Fruit fly (Drosophila melanogaster) whole organism, embryonic: Measurements from ENCODE around the gene CG13893.

Source experiments
- Aef1 ChIP-seq: fragments of 200-800 bp; sonication (Bioruptor generic); IDR thresholded peaks from 3 replicates; pipeline ENCODE4 v1.3.6; 2022; ENCODE audit warnings: missing biosample characterization, missing genetic modification characterization
- B-H2 ChIP-seq: fragments of 200-800 bp; sonication (Bioruptor generic); optimal IDR thresholded peaks from 2 replicates; lab custom pipeline; 2018; ENCODE audit warnings: missing biosample characterization, mild to moderate bottlenecking, missing genetic modification characterization
- CG10147 ChIP-seq: fragments of 200-800 bp; sonication (Bioruptor generic); optimal IDR thresholded peaks from 2 replicates; lab custom pipeline; 2019; ENCODE audit warnings: missing biosample characterization, mild to moderate bottlenecking, missing genetic modification characterization, moderate library complexity
- CG10543 ChIP-seq: fragments of 200-800 bp; sonication (Bioruptor generic); optimal IDR thresholded peaks from 3 replicates; lab custom pipeline; 2017; ENCODE audit warnings: missing biosample characterization, mild to moderate bottlenecking, missing genetic modification characterization, moderate library complexity
- CG10565 ChIP-seq: fragments of 200-800 bp; sonication (Bioruptor generic); optimal IDR thresholded peaks from 3 replicates; lab custom pipeline; 2016; ENCODE audit warnings: missing biosample characterization, mild to moderate bottlenecking, missing genetic modification characterization
- CG12391 ChIP-seq: fragments of 200-800 bp; sonication (Bioruptor generic); optimal IDR thresholded peaks from 3 replicates; lab custom pipeline; 2018; ENCODE audit warnings: missing biosample characterization, mild to moderate bottlenecking, missing genetic modification characterization, moderate library complexity
- CG12744 ChIP-seq: fragments of 200-800 bp; sonication (Bioruptor generic); optimal IDR thresholded peaks from 2 replicates; lab custom pipeline; 2016; ENCODE audit warnings: missing biosample characterization, missing genetic modification characterization
- CG13123 ChIP-seq: fragments of 200-800 bp; sonication (Bioruptor generic); optimal IDR thresholded peaks from 2 replicates; lab custom pipeline; 2016; ENCODE audit warnings: missing biosample characterization, missing genetic modification characterization
- CG15479 ChIP-seq: fragments of 200-800 bp; sonication (Bioruptor generic); optimal IDR thresholded peaks from 3 replicates; lab custom pipeline; 2019; ENCODE audit warnings: missing biosample characterization, mild to moderate bottlenecking, missing genetic modification characterization, moderate library complexity
- CG15514 ChIP-seq: fragments of 200-800 bp; sonication (Bioruptor generic); optimal IDR thresholded peaks from 3 replicates; lab custom pipeline; 2017; ENCODE audit warnings: missing biosample characterization, missing genetic modification characterization, mild to moderate bottlenecking, moderate library complexity, missing genetic modification reagents
- CG1603 ChIP-seq: fragments of 200-800 bp; sonication (Bioruptor generic); optimal IDR thresholded peaks from 2 replicates; lab custom pipeline; 2019; ENCODE audit warnings: missing biosample characterization, mild to moderate bottlenecking, missing genetic modification characterization, moderate library complexity
- CG1832 ChIP-seq: fragments of 200-800 bp; sonication (Bioruptor generic); optimal IDR thresholded peaks from 2 replicates; lab custom pipeline; 2017; ENCODE audit warnings: missing biosample characterization, mild to moderate bottlenecking, missing genetic modification characterization, inconsistent platforms
- CG32767 ChIP-seq: fragments of 200-800 bp; sonication (Bioruptor generic); IDR thresholded peaks from 2 replicates; pipeline ENCODE4 v1.3.6; 2022; ENCODE audit warnings: missing biosample characterization, missing genetic modification characterization
- CG33213 ChIP-seq: fragments of 200-800 bp; sonication (Bioruptor generic); optimal IDR thresholded peaks from 3 replicates; lab custom pipeline; 2016; ENCODE audit warnings: missing biosample characterization, missing genetic modification characterization
- CG34422 ChIP-seq: fragments of 200-800 bp; sonication (Bioruptor generic); IDR thresholded peaks from 3 replicates; pipeline ENCODE4 v1.3.6; 2022; ENCODE audit warnings: missing biosample characterization, missing genetic modification characterization
- CG3726 ChIP-seq: fragments of 200-800 bp; sonication (Bioruptor generic); IDR thresholded peaks from 3 replicates; pipeline ENCODE4, ENCODE4 v1.3.6; 2022; ENCODE audit warnings: missing biosample characterization, missing genetic modification characterization
- CG4282 ChIP-seq: fragments of 200-800 bp; sonication (Bioruptor generic); optimal IDR thresholded peaks from 2 replicates; lab custom pipeline; 2016; ENCODE audit warnings: missing biosample characterization, missing genetic modification characterization
- CG7987 ChIP-seq: fragments of 200-800 bp; sonication (Bioruptor generic); optimal IDR thresholded peaks from 2 replicates; lab custom pipeline; 2018; ENCODE audit warnings: missing biosample characterization, mild to moderate bottlenecking, missing genetic modification characterization, moderate library complexity
- CG8089 ChIP-seq: fragments of 200-800 bp; sonication (Bioruptor generic); optimal IDR thresholded peaks from 3 replicates; lab custom pipeline; 2016; ENCODE audit warnings: missing biosample characterization, missing genetic modification characterization
- CG9727 ChIP-seq: fragments of 200-800 bp; sonication (Bioruptor generic); optimal IDR thresholded peaks from 3 replicates; lab custom pipeline; 2017; ENCODE audit warnings: missing biosample characterization, mild to moderate bottlenecking, missing genetic modification characterization
- CrebB ChIP-seq: fragments of 200-800 bp; sonication (Bioruptor generic); optimal IDR thresholded peaks from 3 replicates; lab custom pipeline; 2018; ENCODE audit warnings: missing biosample characterization, mild to moderate bottlenecking, missing genetic modification characterization
- HLHmδ ChIP-seq: fragments of 200-800 bp; sonication (Bioruptor generic); optimal IDR thresholded peaks from 2 replicates; lab custom pipeline; 2018; ENCODE audit warnings: missing biosample characterization, mild to moderate bottlenecking, missing genetic modification characterization, moderate library complexity
- Hmx ChIP-seq: fragments of 200-800 bp; sonication (Bioruptor generic); optimal IDR thresholded peaks from 2 replicates; lab custom pipeline; 2016; ENCODE audit warnings: missing biosample characterization, missing genetic modification characterization
- Hr3 ChIP-seq: fragments of 200-800 bp; sonication (Bioruptor generic); optimal IDR thresholded peaks from 3 replicates; lab custom pipeline; 2016; ENCODE audit warnings: missing biosample characterization, missing genetic modification characterization
- Hr51 ChIP-seq, 2 experiments: fragments of 200-800 bp; sonication (Bioruptor generic); optimal IDR thresholded peaks; 2 replicates in 1 of 2; 3 replicates in 1 of 2; lab custom pipeline; 2016 to 2018; ENCODE audit warnings: missing biosample characterization in 2 of 2, missing genetic modification characterization in 2 of 2, mild to moderate bottlenecking in 1 of 2, moderate library complexity in 1 of 2
- Kr ChIP-seq: fragments of 200-800 bp; sonication (Bioruptor generic); optimal IDR thresholded peaks from 2 replicates; lab custom pipeline; 2017; ENCODE audit warnings: missing biosample characterization, mild to moderate bottlenecking, missing genetic modification characterization
- Oaz ChIP-seq: fragments of 200-800 bp; sonication (Bioruptor generic); IDR thresholded peaks from 2 replicates; pipeline ENCODE4 v1.3.6; 2022; ENCODE audit warnings: missing biosample characterization, missing genetic modification characterization
- Sox100B ChIP-seq: fragments of 200-800 bp; sonication (Bioruptor generic); optimal IDR thresholded peaks from 3 replicates; lab custom pipeline; 2018; ENCODE audit warnings: missing biosample characterization, mild to moderate bottlenecking, missing genetic modification characterization
- bab2 ChIP-seq: fragments of 200-800 bp; sonication (Bioruptor generic); optimal IDR thresholded peaks from 2 replicates; lab custom pipeline; 2016; ENCODE audit warnings: missing biosample characterization, missing genetic modification characterization
- chinmo ChIP-seq: fragments of 200-800 bp; sonication (Bioruptor generic); IDR thresholded peaks from 4 replicates; pipeline ENCODE4 v1.3.6; 2022; ENCODE audit warnings: missing biosample characterization, missing genetic modification characterization; ENCODE audit not compliant: partially characterized antibody
- ci ChIP-seq: fragments of 200-800 bp; sonication (Bioruptor generic); IDR thresholded peaks from 3 replicates; pipeline ENCODE4 v1.3.6; 2022; ENCODE audit warnings: missing biosample characterization, missing genetic modification characterization
- dpn ChIP-seq, 2 experiments: fragments of 200-800 bp; sonication (Bioruptor generic); optimal IDR thresholded peaks; 3 replicates each; lab custom pipeline; 2016; ENCODE audit warnings: missing biosample characterization in 2 of 2, missing genetic modification characterization in 2 of 2
- esg ChIP-seq: fragments of 200-800 bp; sonication (Bioruptor generic); conservative IDR thresholded peaks from 2 replicates; pipeline ENCODE4 v1.3.6; 2022; ENCODE audit warnings: missing biosample characterization, missing genetic modification characterization
- eyg ChIP-seq: fragments of 200-800 bp; sonication (Bioruptor generic); optimal IDR thresholded peaks from 3 replicates; lab custom pipeline; 2016; ENCODE audit warnings: missing biosample characterization, missing genetic modification characterization
- ftz-f1 ChIP-seq: fragments of 200-800 bp; sonication (Bioruptor generic); optimal IDR thresholded peaks from 2 replicates; lab custom pipeline; 2016; ENCODE audit warnings: missing biosample characterization, missing genetic modification characterization
- gce ChIP-seq: fragments of 200-800 bp; sonication (Bioruptor generic); IDR thresholded peaks from 3 replicates; pipeline ENCODE4 v1.3.6; 2022; ENCODE audit warnings: missing biosample characterization, missing genetic modification characterization
- gsb-n ChIP-seq: fragments of 200-800 bp; sonication (Bioruptor generic); optimal IDR thresholded peaks from 3 replicates; lab custom pipeline; 2018; ENCODE audit warnings: missing biosample characterization, mild to moderate bottlenecking, missing genetic modification characterization
- her ChIP-seq: fragments of 200-800 bp; sonication (Bioruptor generic); optimal IDR thresholded peaks from 2 replicates; lab custom pipeline; 2016; ENCODE audit warnings: missing biosample characterization, missing genetic modification characterization
- hkb ChIP-seq, 2 experiments: fragments of 200-800 bp in 1 of 2; fragments of >200 bp in 1 of 2; sonication (Bioruptor generic) in 1 of 2; IDR thresholded peaks in 1 of 2; optimal IDR thresholded peaks in 1 of 2; 2 replicates each; pipeline versions ENCODE4 v1.3.6 to Lab custom; 2017 to 2022; ENCODE audit warnings: missing biosample characterization in 1 of 2, missing genetic modification characterization in 1 of 2
- inv ChIP-seq: fragments of 200-800 bp; sonication (Bioruptor generic); IDR thresholded peaks from 2 replicates; pipeline ENCODE4 v1.3.6; 2022; ENCODE audit warnings: missing biosample characterization, missing genetic modification characterization; ENCODE audit not compliant: partially characterized antibody
- kah ChIP-seq: fragments of 200-800 bp; sonication (Bioruptor generic); optimal IDR thresholded peaks from 2 replicates; lab custom pipeline; 2018; ENCODE audit warnings: missing biosample characterization, mild to moderate bottlenecking, missing genetic modification characterization
- lola ChIP-seq, 3 experiments: fragments of >200 bp in 2 of 3; fragments of 200-800 bp in 1 of 3; sonication (Bioruptor generic) in 1 of 3; optimal IDR thresholded peaks; 2 replicates each; lab custom pipeline; 2017 to 2019; ENCODE audit warnings: missing biosample characterization in 3 of 3, missing genetic modification characterization in 3 of 3, mild to moderate bottlenecking in 1 of 3, moderate library complexity in 1 of 3
- mirr ChIP-seq: fragments of 200-800 bp; sonication (Bioruptor generic); optimal IDR thresholded peaks from 3 replicates; lab custom pipeline; 2018; ENCODE audit warnings: missing biosample characterization, mild to moderate bottlenecking, missing genetic modification characterization
- nerfin-1 ChIP-seq: fragments of 200-800 bp; sonication (Bioruptor generic); optimal IDR thresholded peaks from 3 replicates; lab custom pipeline; 2019; ENCODE audit warnings: missing biosample characterization, mild to moderate bottlenecking, missing genetic modification characterization, moderate library complexity
- nerfin-2 ChIP-seq: fragments of 200-800 bp; sonication (Bioruptor generic); IDR thresholded peaks from 2 replicates; pipeline ENCODE4 v1.3.6; 2022; ENCODE audit warnings: missing biosample characterization, missing genetic modification characterization; ENCODE audit not compliant: partially characterized antibody
- oc ChIP-seq: fragments of 200-800 bp; sonication (Bioruptor generic); optimal IDR thresholded peaks from 2 replicates; lab custom pipeline; 2018; ENCODE audit warnings: missing biosample characterization, mild to moderate bottlenecking, missing genetic modification characterization, moderate library complexity
- otp ChIP-seq: fragments of 200-800 bp; sonication (Bioruptor generic); IDR thresholded peaks from 3 replicates; pipeline ENCODE4, ENCODE4 v1.3.6; 2022; ENCODE audit warnings: missing biosample characterization, missing genetic modification characterization
- pita ChIP-seq: fragments of 200-800 bp; sonication (Bioruptor generic); optimal IDR thresholded peaks from 2 replicates; lab custom pipeline; 2017; ENCODE audit warnings: missing biosample characterization, mild to moderate bottlenecking, missing genetic modification characterization
- shn ChIP-seq: fragments of 200-800 bp; sonication (Bioruptor generic); optimal IDR thresholded peaks from 3 replicates; lab custom pipeline; 2016; ENCODE audit warnings: missing biosample characterization, missing genetic modification characterization

Gene CG13893

DNA sequence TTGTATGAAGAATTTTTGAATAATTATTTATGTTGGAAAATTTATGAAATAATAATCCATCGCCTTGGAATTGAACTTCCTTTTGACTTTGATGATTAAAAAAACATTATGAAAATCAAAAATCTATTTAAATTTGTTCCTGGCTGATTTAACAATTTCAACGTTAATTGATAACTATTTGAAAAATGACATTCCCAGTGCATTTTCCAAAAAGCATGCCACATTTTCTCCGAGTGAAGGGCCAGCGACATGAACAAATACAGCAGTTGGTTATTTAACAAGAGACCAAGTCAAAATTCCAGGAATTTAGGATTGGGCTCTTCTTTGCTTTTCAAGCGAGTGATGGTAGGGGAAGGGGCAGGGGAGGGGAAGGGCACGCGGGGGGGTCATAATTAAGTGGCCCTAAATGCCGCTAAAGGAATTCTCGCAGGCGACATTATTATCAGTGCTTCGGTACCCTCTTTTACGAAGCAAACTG is 18.6 kb upstream of the CG13893 start (continued):
- TF ChIP-seq CG3726 (GFP tag; lab: Robert Waterston, UW) (no peak), CG9727 (GFP tag; lab: Kevin White, UChicago) (peak; percentile 81), CG15479 (GFP tag; lab: Kevin White, UChicago) (no peak), gsb-n (tag; lab: Kevin White, UChicago) (peak; percentile 65), CG7987 (no peak), kah (no peak), CG10543 (GFP tag; lab: Kevin White, UChicago) (no peak), nerfin-1 (tag; lab: Kevin White, UChicago) (peak; percentile 37), CG10147 (GFP tag; lab: Kevin White, UChicago) (no peak), HLHmδ (GFP tag; lab: Kevin White, UChicago) (peak; percentile 6), CG15514 (GFP tag; lab: Kevin White, UChicago) (no peak), Hmx (GFP tag; lab: Kevin White, UChicago) (no peak), esg (GFP tag; lab: Robert Waterston, UW) (0 out of 2 replicates have a peak, but pooled peaks have one; percentile 36), hkb (optimal IDR thresholded peaks at IDR 0.05; lab: Kevin White, UChicago) (no peak), hkb (GFP tag; IDR thresholded peaks at IDR 0.05; lab: Robert Waterston, UW) (no peak), B-H2 (GFP tag; lab: Kevin White, UChicago) (no peak), gce (0 out of 3 replicates have a peak, but pooled peaks have one; percentile 5), Hr51 (GFP tag; optimal IDR thresholded peaks at IDR 0.05; lab: Kevin White, UChicago) (no peak), mirr (GFP tag; lab: Kevin White, UChicago) (no peak), CG12391 (peak; percentile 76), otp (no peak), shn (GFP tag; lab: Kevin White, UChicago) (no peak), oc (tag; lab: Kevin White, UChicago) (no peak), eyg (no peak), CG32767 (GFP tag; lab: Robert Waterston, UW) (no peak), lola (GFP tag; optimal IDR thresholded peaks at IDR 0.05; lab: Kevin White, UChicago) (peak in 1 of 3 experiments; percentile 93), CG1832 (GFP tag; lab: Kevin White, UChicago) (no peak), Aef1 (GFP tag; lab: Robert Waterston, UW) (no peak), inv (GFP tag; lab: Robert Waterston, UW) (no peak), ci (GFP tag; lab: Robert Waterston, UW) (no peak), dpn (GFP tag; optimal IDR thresholded peaks at IDR 0.05; lab: Kevin White, UChicago) (peak in 1 of 2 experiments; percentile 14), pita (GFP tag; lab: Kevin White, UChicago) (no peak), CG34422 (0 out of 3 replicates have a peak, but pooled peaks have one; percentile 21), CrebB (tag; lab: Kevin White, UChicago) (no peak), CG12744 (GFP tag; lab: Kevin White, UChicago) (no peak), CG13123 (no peak), her (no peak), nerfin-2 (GFP tag; lab: Robert Waterston, UW) (no peak), CG10565 (GFP tag; lab: Kevin White, UChicago) (no peak), Sox100B (GFP tag; lab: Kevin White, UChicago) (peak; percentile 68), CG1603 (tag; lab: Kevin White, UChicago) (peak; percentile 4), bab2 (GFP tag; lab: Kevin White, UChicago) (no peak), ftz-f1 (GFP tag; lab: Kevin White, UChicago) (no peak), Hr3 (GFP tag; lab: Kevin White, UChicago) (peak; percentile 47), Kr (GFP tag; lab: Kevin White, UChicago) (no peak), CG4282 (GFP tag; lab: Kevin White, UChicago) (no peak), chinmo (no peak), Oaz (GFP tag; lab: Robert Waterston, UW) (no peak), CG33213 (GFP tag; lab: Kevin White, UChicago) (no peak), CG8089 (no peak)
